Fruit fly (Drosophila melanogaster) whole organism, prepupa: Measurements from ENCODE around the gene HP4.

ENCODE experiments used
- CG11294 ChIP-seq: fragments of 200-800 bp; sonication (Bioruptor generic); IDR thresholded peaks from 2 replicates; pipeline ENCODE4 v1.3.6; 2022; ENCODE audit warnings: missing biosample characterization, missing genetic modification characterization
- CG11762 ChIP-seq: fragments of 200-800 bp; sonication (Bioruptor generic); optimal IDR thresholded peaks from 3 replicates; lab custom pipeline; 2016; ENCODE audit warnings: missing biosample characterization, missing genetic modification characterization; ENCODE audit not compliant: insufficient read depth
- CG15336 ChIP-seq: fragments of 200-800 bp; sonication (Bioruptor generic); IDR thresholded peaks from 2 replicates; pipeline ENCODE4 v1.3.6; 2022; ENCODE audit warnings: missing biosample characterization, missing genetic modification characterization
- CG31627 ChIP-seq: fragments of 200-800 bp; sonication (Bioruptor generic); optimal IDR thresholded peaks from 3 replicates; lab custom pipeline; 2016; ENCODE audit warnings: missing biosample characterization, missing genetic modification characterization
- CG32006 ChIP-seq: fragments of 200-800 bp; sonication (Bioruptor generic); optimal IDR thresholded peaks from 3 replicates; lab custom pipeline; 2017; ENCODE audit warnings: missing biosample characterization, mild to moderate bottlenecking, missing genetic modification characterization
- CG34406 ChIP-seq: fragments of 200-800 bp; sonication (Bioruptor generic); optimal IDR thresholded peaks from 3 replicates; lab custom pipeline; 2016; ENCODE audit warnings: missing biosample characterization, missing genetic modification characterization
- CG3919 ChIP-seq: fragments of 200-800 bp; sonication (Bioruptor generic); optimal IDR thresholded peaks from 3 replicates; lab custom pipeline; 2016; ENCODE audit warnings: missing biosample characterization, missing genetic modification characterization
- CG4318 ChIP-seq: fragments of 200-800 bp; sonication (Bioruptor generic); optimal IDR thresholded peaks from 3 replicates; lab custom pipeline; 2017; ENCODE audit warnings: missing biosample characterization, mild to moderate bottlenecking, missing genetic modification characterization
- CG6276 ChIP-seq: fragments of 200-800 bp; sonication (Bioruptor generic); optimal IDR thresholded peaks from 2 replicates; lab custom pipeline; 2017; ENCODE audit warnings: missing biosample characterization, mild to moderate bottlenecking, missing genetic modification characterization
- CG6808 ChIP-seq: fragments of 200-800 bp; sonication (Bioruptor generic); optimal IDR thresholded peaks from 3 replicates; lab custom pipeline; 2017; ENCODE audit warnings: missing biosample characterization, missing genetic modification characterization, mild to moderate bottlenecking, moderate library complexity, missing genetic modification reagents
- CG6854 ChIP-seq: fragments of 200-800 bp; sonication (Bioruptor generic); optimal IDR thresholded peaks from 2 replicates; lab custom pipeline; 2017; ENCODE audit warnings: missing biosample characterization, mild to moderate bottlenecking, missing genetic modification characterization
- Eip78C ChIP-seq: fragments of 200-800 bp; sonication (Bioruptor generic); peaks from one replicate; lab custom pipeline; 2016; ENCODE audit warnings: missing biosample characterization, missing genetic modification characterization
- Gug ChIP-seq: fragments of 200-800 bp; sonication (Bioruptor generic); IDR thresholded peaks from 2 replicates; pipeline ENCODE4 v1.3.6; 2022; ENCODE audit warnings: missing biosample characterization, missing genetic modification characterization
- Hr39 ChIP-seq: fragments of 200-800 bp; sonication (Bioruptor generic); optimal IDR thresholded peaks from 2 replicates; lab custom pipeline; 2016; ENCODE audit warnings: missing biosample characterization, missing genetic modification characterization
- Hr4 ChIP-seq: fragments of 200-800 bp; sonication (Bioruptor generic); optimal IDR thresholded peaks from 3 replicates; lab custom pipeline; 2016; ENCODE audit warnings: missing biosample characterization, missing genetic modification characterization
- Lpt ChIP-seq: fragments of 200-800 bp; sonication (Bioruptor generic); optimal IDR thresholded peaks from 3 replicates; lab custom pipeline; 2016; ENCODE audit warnings: missing biosample characterization, missing genetic modification characterization
- Sox102F ChIP-seq: fragments of 200-800 bp; sonication (Bioruptor generic); optimal IDR thresholded peaks from 2 replicates; lab custom pipeline; 2016; ENCODE audit warnings: missing biosample characterization, mild to moderate bottlenecking, missing genetic modification characterization
- Sox14 ChIP-seq: fragments of 200-800 bp; sonication (Bioruptor generic); optimal IDR thresholded peaks from 3 replicates; lab custom pipeline; 2016; ENCODE audit warnings: missing biosample characterization, missing genetic modification characterization
- achi ChIP-seq: fragments of 200-800 bp; sonication (Bioruptor generic); optimal IDR thresholded peaks from 3 replicates; lab custom pipeline; 2016; ENCODE audit warnings: missing biosample characterization, missing genetic modification characterization
- cyc ChIP-seq: fragments of 200-800 bp; sonication (Bioruptor generic); optimal IDR thresholded peaks from 3 replicates; lab custom pipeline; 2016; ENCODE audit warnings: missing biosample characterization, missing genetic modification characterization
- dsx ChIP-seq: fragments of 200-800 bp; optimal IDR thresholded peaks from 3 replicates; lab custom pipeline; 2019; ENCODE audit warnings: missing biosample characterization, mild to moderate bottlenecking, missing genetic modification characterization, moderate library complexity; ENCODE audit not compliant: poor library complexity, severe bottlenecking
- esn ChIP-seq: fragments of 200-800 bp; sonication (Bioruptor generic); optimal IDR thresholded peaks from 2 replicates; lab custom pipeline; 2016; ENCODE audit warnings: missing biosample characterization, mild to moderate bottlenecking, missing genetic modification characterization, moderate library complexity
- fd59A ChIP-seq: fragments of 200-800 bp; sonication (Bioruptor generic); optimal IDR thresholded peaks from 2 replicates; lab custom pipeline; 2017; ENCODE audit warnings: missing biosample characterization, mild to moderate bottlenecking, missing genetic modification characterization, missing genetic modification reagents
- fkh ChIP-seq: fragments of 200-800 bp; sonication (Bioruptor generic); optimal IDR thresholded peaks from 3 replicates; lab custom pipeline; 2017; ENCODE audit warnings: missing biosample characterization, mild to moderate bottlenecking, missing genetic modification characterization, moderate library complexity
- lz ChIP-seq: fragments of 200-800 bp; sonication (Bioruptor generic); optimal IDR thresholded peaks from 3 replicates; lab custom pipeline; 2016; ENCODE audit warnings: missing biosample characterization, missing genetic modification characterization
- salr ChIP-seq, 2 experiments: fragments of 200-800 bp; sonication (Bioruptor generic); optimal IDR thresholded peaks; 3 replicates each; lab custom pipeline; 2016 to 2018; ENCODE audit warnings: missing biosample characterization in 2 of 2, missing genetic modification characterization in 2 of 2, mild to moderate bottlenecking in 1 of 2
- ss ChIP-seq, 2 experiments: fragments of 200-800 bp; sonication (Bioruptor generic); optimal IDR thresholded peaks; 2 replicates in 1 of 2; 3 replicates in 1 of 2; lab custom pipeline; 2017 to 2018; ENCODE audit warnings: mild to moderate bottlenecking in 2 of 2, missing biosample characterization in 2 of 2, missing genetic modification characterization in 2 of 2, moderate library complexity in 1 of 2
- svp ChIP-seq: fragments of 200-800 bp; sonication (Bioruptor generic); peaks from one replicate; lab custom pipeline; 2016; ENCODE audit warnings: missing biosample characterization, missing genetic modification characterization
- topi ChIP-seq: fragments of 200-800 bp; sonication (Bioruptor generic); optimal IDR thresholded peaks from 3 replicates; lab custom pipeline; 2016; ENCODE audit warnings: missing biosample characterization, missing genetic modification characterization

The HP4 gene

DNA sequence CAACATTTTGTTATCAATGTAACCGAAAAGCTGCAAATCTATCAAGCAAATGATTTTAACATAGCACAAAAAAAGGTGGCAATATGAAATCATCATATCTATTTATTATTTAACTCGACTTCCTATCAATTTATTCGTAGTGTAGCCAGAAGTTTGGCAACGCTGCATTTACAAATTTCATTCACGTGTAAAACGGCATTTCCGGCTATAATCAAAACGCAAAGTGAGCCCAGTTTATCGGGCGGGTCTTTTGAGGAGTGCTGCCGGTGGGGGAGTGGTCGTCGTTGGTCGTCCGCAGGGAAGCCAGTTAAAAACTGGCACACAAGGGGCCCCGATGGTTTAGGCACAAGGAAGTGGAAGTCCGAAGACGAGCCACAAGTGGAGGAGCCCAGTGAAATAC lies 6.0 kb upstream of the HP4 start:
- TF ChIP-seq Eip78C (GFP tag; lab: Kevin White, UChicago) (peak; percentile 21), Sox14 (GFP tag; lab: Kevin White, UChicago) (no peak)

- TF ChIP-seq Eip78C (GFP tag; lab: Kevin White, UChicago) (peak; percentile 54), salr (GFP tag; optimal IDR thresholded peaks at IDR 0.05; lab: Kevin White, UChicago) (no peak)
These were observed 5.4 kb upstream of the HP4 start for dm6 chr3L:7981228-7981854.

dm6 chr3L:7978777-7979649 lies 3.1 kb upstream of the HP4 start, which contains the start of gene nmo:
nmo (plus strand) TSS chr3L:7979046.
- TF ChIP-seq CG6276 (GFP tag; lab: Kevin White, UChicago) (no peak), fkh (GFP tag; lab: Kevin White, UChicago) (peak; percentile 86), CG6854 (peak; percentile 80), Sox14 (GFP tag; lab: Kevin White, UChicago) (no peak), dsx (peak; percentile 24), Eip78C (GFP tag; lab: Kevin White, UChicago) (peak; percentile 68), Sox102F (GFP tag; lab: Kevin White, UChicago) (no peak), CG11294 (GFP tag; lab: Robert Waterston, UW) (no peak), CG31627 (GFP tag; lab: Kevin White, UChicago) (peak; percentile 8), cyc (peak; percentile 44), topi (GFP tag; lab: Kevin White, UChicago) (peak; percentile 39), Gug (GFP tag; lab: Robert Waterston, UW) (no peak), CG3919 (GFP tag; lab: Kevin White, UChicago) (peak; percentile 53), esn (GFP tag; lab: Kevin White, UChicago) (peak; percentile 3), ss (GFP tag; optimal IDR thresholded peaks at IDR 0.05; lab: Kevin White, UChicago) (peak; percentile 21 to 64), Hr39 (no peak), fd59A (no peak)

DNA sequence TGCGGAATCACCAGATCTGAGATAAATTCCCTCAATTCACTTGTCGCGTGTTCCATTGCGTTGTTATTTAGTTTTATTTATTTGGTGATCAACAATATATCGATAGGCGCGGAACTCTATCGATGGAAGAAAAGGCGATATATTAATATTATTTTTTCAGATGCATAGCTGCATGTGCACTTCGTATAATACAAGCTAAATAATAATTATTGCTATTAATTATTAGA lies 2.5 kb upstream of the HP4 start, which contains the start of gene Pop4:
Gene Pop4, minus strand, starts transcription at position 101 of the 227 bp plus-strand sequence.
- no peak for TF ChIP-seq CG34406
- no peak for TF ChIP-seq CG32006 (GFP tag; lab: Kevin White, UChicago)
- TF ChIP-seq CG11762, result no peak
- no peak for TF ChIP-seq svp (GFP tag; lab: Kevin White, UChicago)
- TF ChIP-seq CG4318 (GFP tag; lab: Kevin White, UChicago), result no peak
- TF ChIP-seq ss (GFP tag; optimal IDR thresholded peaks at IDR 0.05; lab: Kevin White, UChicago), result no peak
- TF ChIP-seq esn (GFP tag; lab: Kevin White, UChicago), result no peak
- TF ChIP-seq CG6808 (GFP tag; lab: Kevin White, UChicago), result no peak
- no peak for TF ChIP-seq CG11294 (GFP tag; lab: Robert Waterston, UW)
- TF ChIP-seq CG31627 (GFP tag; lab: Kevin White, UChicago), result no peak
- TF ChIP-seq Hr4 (GFP tag; lab: Kevin White, UChicago), result no peak
- TF ChIP-seq salr (GFP tag; optimal IDR thresholded peaks at IDR 0.05; lab: Kevin White, UChicago), result no peak

DNA sequence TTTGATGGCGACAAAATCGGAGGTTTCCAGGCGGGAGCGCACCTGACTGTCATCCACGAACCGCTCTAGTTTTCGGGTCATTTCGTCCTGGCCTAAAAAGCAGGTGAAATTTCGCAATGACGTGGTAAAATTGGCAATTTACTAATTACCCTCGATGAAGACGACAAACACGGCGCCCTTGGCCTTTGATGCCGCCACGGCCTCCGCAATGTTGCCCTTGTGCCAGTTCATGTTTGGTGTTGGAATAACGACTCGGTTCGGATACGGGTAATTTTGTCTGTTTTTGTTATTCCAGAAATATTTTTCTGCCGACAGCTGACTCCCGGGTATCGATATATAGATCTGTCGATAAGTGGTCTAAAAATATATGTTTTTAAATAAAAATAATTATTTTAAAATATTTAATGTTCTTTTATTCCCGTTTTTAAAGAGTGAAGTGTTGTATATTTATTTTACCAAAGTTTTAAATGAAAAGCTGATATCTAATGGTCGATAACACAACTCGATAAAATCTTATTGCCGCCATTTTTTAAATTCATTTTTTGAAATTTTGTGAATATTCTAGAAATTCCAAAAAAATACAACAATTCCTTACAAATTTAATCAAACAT lies 1.2 kb downstream of the HP4 start, which contains the start of gene CG8042:
Gene CG8042, minus strand, starts transcription at position 321 of the 611 bp plus-strand sequence.
- TF ChIP-seq Eip78C (GFP tag; lab: Kevin White, UChicago) (peak; percentile 27), lz (GFP tag; lab: Kevin White, UChicago) (no peak), achi (GFP tag; lab: Kevin White, UChicago) (no peak), CG15336 (no peak), Lpt (GFP tag; lab: Kevin White, UChicago) (no peak)
